Worm (Caenorhabditis elegans) whole organism, young adult: ENCODE measurements around the gene gtap-1.
A peak's percentile ranks its signal among the peaks of the same experiment; 100 is the strongest.

Experiments
- B0019.2 ChIP-seq: fragments of 200-800 bp; sonication (Bioruptor generic); conservative IDR thresholded peaks from 2 replicates; pipeline ENCODE4 v1.3.6; 2022; ENCODE audit warnings: missing genetic modification reagents, missing genetic modification characterization, missing compliant biosample characterization
- F10E7.11 ChIP-seq: sonication (generic microtip); optimal IDR thresholded peaks from 2 replicates; lab custom pipeline; 2017; ENCODE audit warnings: mild to moderate bottlenecking, missing genetic modification characterization, moderate library complexity, missing compliant biosample characterization
- F49E8.2 ChIP-seq: sonication (generic microtip); optimal IDR thresholded peaks from 3 replicates; lab custom pipeline; 2017; ENCODE audit warnings: missing genetic modification characterization, mild to moderate bottlenecking, missing compliant biosample characterization, antibody characterized with exemption, moderate library complexity; ENCODE audit not compliant: insufficient read depth
- F57C9.4 ChIP-seq: sonication (generic microtip); optimal IDR thresholded peaks from 2 replicates; lab custom pipeline; 2017; ENCODE audit warnings: mild to moderate bottlenecking, missing genetic modification characterization, missing compliant biosample characterization
- K12H6.12 ChIP-seq: fragments of 200-800 bp; sonication (Bioruptor generic); optimal IDR thresholded peaks from 2 replicates; lab custom pipeline; 2018; ENCODE audit warnings: mild to moderate bottlenecking, missing genetic modification characterization, missing compliant biosample characterization
- T07F8.4 ChIP-seq: sonication (generic microtip); optimal IDR thresholded peaks from 2 replicates; lab custom pipeline; 2016; ENCODE audit warnings: mild to moderate bottlenecking, missing genetic modification characterization, moderate library complexity, missing compliant biosample characterization
- T26A5.8 ChIP-seq: sonication (generic microtip); optimal IDR thresholded peaks from 2 replicates; lab custom pipeline; 2016; ENCODE audit warnings: missing genetic modification characterization, missing compliant biosample characterization
- Y67H2A.10 ChIP-seq: fragments of 200-800 bp; sonication (Bioruptor generic); conservative IDR thresholded peaks from 2 replicates; pipeline ENCODE4 v1.3.6; 2022; ENCODE audit warnings: missing genetic modification reagents, missing genetic modification characterization, missing compliant biosample characterization
- Y79H2A.3 ChIP-seq: fragments of 200-800 bp; sonication (Bioruptor generic); conservative IDR thresholded peaks from 2 replicates; pipeline ENCODE4 v1.3.6; 2022; ENCODE audit warnings: missing genetic modification reagents, missing genetic modification characterization, missing compliant biosample characterization
- ZK185.1 ChIP-seq: sonication (generic microtip); optimal IDR thresholded peaks from 2 replicates; lab custom pipeline; 2016; ENCODE audit warnings: mild to moderate bottlenecking, missing genetic modification characterization, missing compliant biosample characterization; ENCODE audit not compliant: poor library complexity, severe bottlenecking
- akir-1 ChIP-seq: fragments of 200-800 bp; sonication (Bioruptor generic); optimal IDR thresholded peaks from 2 replicates; lab custom pipeline; 2018; ENCODE audit warnings: mild to moderate bottlenecking, missing genetic modification characterization, moderate library complexity, missing compliant biosample characterization
- attf-3 ChIP-seq: fragments of 200-800 bp; sonication (Bioruptor generic); conservative IDR thresholded peaks from 2 replicates; pipeline ENCODE4 v1.3.6; 2022; ENCODE audit warnings: missing genetic modification reagents, missing genetic modification characterization, missing compliant biosample characterization
- attf-6 ChIP-seq: fragments of 200-800 bp; sonication (Bioruptor generic); IDR thresholded peaks from 2 replicates; pipeline ENCODE4 v1.3.6; 2022; ENCODE audit warnings: missing genetic modification reagents, missing genetic modification characterization, missing compliant biosample characterization
- bed-2 ChIP-seq: fragments of 200-800 bp; sonication (Bioruptor generic); IDR thresholded peaks from 2 replicates; pipeline ENCODE4 v1.3.6; 2022; ENCODE audit warnings: missing genetic modification reagents, missing genetic modification characterization, missing compliant biosample characterization
- ceh-40 ChIP-seq: fragments of 200-800 bp; sonication (Bioruptor generic); IDR thresholded peaks from 2 replicates; pipeline ENCODE4 v1.3.6; 2022; ENCODE audit warnings: missing genetic modification characterization, missing compliant biosample characterization
- die-1 ChIP-seq: sonication (generic microtip); optimal IDR thresholded peaks from 2 replicates; lab custom pipeline; 2016; ENCODE audit warnings: missing genotype, mild to moderate bottlenecking, missing genetic modification characterization, missing compliant biosample characterization
- dox-1 ChIP-seq: fragments of 200-800 bp; sonication (Bioruptor generic); IDR thresholded peaks from 2 replicates; pipeline ENCODE4 v1.3.6; 2022; ENCODE audit warnings: missing genetic modification reagents, missing genetic modification characterization, missing compliant biosample characterization
- efl-1 ChIP-seq: fragments of 150-350 bp; optimal IDR thresholded peaks from 2 replicates; lab custom pipeline; 2014; ENCODE audit warnings: missing biosample characterization, missing genetic modification reagents, missing genetic modification characterization
- egrh-3 ChIP-seq: fragments of 200-800 bp; sonication (Bioruptor generic); IDR thresholded peaks from 2 replicates; pipeline ENCODE4 v1.3.6; 2022; ENCODE audit warnings: missing genetic modification reagents, missing genetic modification characterization, missing compliant biosample characterization
- ekl-4 ChIP-seq: fragments of 200-800 bp; sonication (Bioruptor generic); IDR thresholded peaks from 2 replicates; pipeline ENCODE4 v1.3.6; 2022; ENCODE audit warnings: missing genetic modification reagents, missing genetic modification characterization, missing compliant biosample characterization
- fkh-3 ChIP-seq: sonication (generic microtip); optimal IDR thresholded peaks from 2 replicates; lab custom pipeline; 2016; ENCODE audit warnings: mild to moderate bottlenecking, missing genetic modification characterization, missing compliant biosample characterization
- hmg-20 ChIP-seq: fragments of 200-800 bp; sonication (Bioruptor generic); IDR thresholded peaks from 2 replicates; pipeline ENCODE4 v1.3.6; 2022; ENCODE audit warnings: missing genetic modification reagents, missing genetic modification characterization, missing compliant biosample characterization
- let-607 ChIP-seq, 2 experiments: fragments of 200-800 bp in 1 of 2; sonication (Bioruptor generic) in 1 of 2; sonication (generic microtip) in 1 of 2; optimal IDR thresholded peaks; 2 replicates each; lab custom pipeline; 2016 to 2018; ENCODE audit warnings: mild to moderate bottlenecking in 2 of 2, missing compliant biosample characterization in 2 of 2, missing genetic modification characterization in 2 of 2, moderate library complexity in 2 of 2, missing genotype in 1 of 2
- lin-26 ChIP-seq: fragments of 200-800 bp; sonication (Bioruptor generic); IDR thresholded peaks from 2 replicates; pipeline ENCODE4 v1.3.6; 2022; ENCODE audit warnings: missing genetic modification reagents, missing genetic modification characterization, missing compliant biosample characterization
- lir-1 ChIP-seq: fragments of 200-800 bp; sonication (Bioruptor generic); conservative IDR thresholded peaks from 2 replicates; pipeline ENCODE4 v1.3.6; 2022; ENCODE audit warnings: missing genetic modification reagents, missing genetic modification characterization, missing compliant biosample characterization
- lsy-27 ChIP-seq: sonication (generic microtip); optimal IDR thresholded peaks from 2 replicates; lab custom pipeline; 2017; ENCODE audit warnings: missing genetic modification characterization, mild to moderate bottlenecking, missing compliant biosample characterization, antibody characterized with exemption, missing genotype, borderline replicate concordance; ENCODE audit not compliant: insufficient read depth
- madf-10 ChIP-seq: sonication (generic microtip); optimal IDR thresholded peaks from 2 replicates; lab custom pipeline; 2016; ENCODE audit warnings: mild to moderate bottlenecking, missing genetic modification characterization, missing compliant biosample characterization
- madf-3 ChIP-seq: fragments of 200-800 bp; sonication (Bioruptor generic); IDR thresholded peaks from 2 replicates; pipeline ENCODE4 v1.3.6; 2022; ENCODE audit warnings: missing genetic modification reagents, missing genetic modification characterization, missing compliant biosample characterization
- madf-6 ChIP-seq: fragments of 200-800 bp; sonication (Bioruptor generic); IDR thresholded peaks from 2 replicates; pipeline ENCODE4 v1.3.6; 2022; ENCODE audit warnings: missing genetic modification reagents, missing genetic modification characterization, missing compliant biosample characterization
- mcd-1 ChIP-seq: fragments of 200-800 bp; sonication (Bioruptor generic); IDR thresholded peaks from 2 replicates; pipeline ENCODE4 v1.3.6; 2022; ENCODE audit warnings: missing genetic modification reagents, missing genetic modification characterization, missing compliant biosample characterization
- mes-4 ChIP-seq: sonication (generic microtip); optimal IDR thresholded peaks from 2 replicates; lab custom pipeline; 2016; ENCODE audit warnings: missing genotype, missing genetic modification characterization, missing compliant biosample characterization
- nfya-2 ChIP-seq: fragments of 200-800 bp; sonication (Bioruptor generic); IDR thresholded peaks from 2 replicates; pipeline ENCODE4 v1.3.6; 2022; ENCODE audit warnings: missing genetic modification reagents, missing genetic modification characterization, missing compliant biosample characterization
- nhr-120 ChIP-seq: fragments of 200-800 bp; sonication (Bioruptor generic); IDR thresholded peaks from 2 replicates; pipeline ENCODE4 v1.3.6; 2022; ENCODE audit warnings: missing genetic modification characterization, missing compliant biosample characterization
- nhr-80 ChIP-seq: sonication (generic microtip); optimal IDR thresholded peaks from 2 replicates; lab custom pipeline; 2016; ENCODE audit warnings: missing genetic modification characterization, missing compliant biosample characterization
- rcor-1 ChIP-seq: fragments of 200-800 bp; sonication (Bioruptor generic); IDR thresholded peaks from 2 replicates; pipeline ENCODE4 v1.3.6; 2022; ENCODE audit warnings: missing genetic modification reagents, missing genetic modification characterization, missing compliant biosample characterization
- sea-2 ChIP-seq: fragments of 200-800 bp; sonication (Bioruptor generic); IDR thresholded peaks from 2 replicates; pipeline ENCODE4 v1.3.6; 2022; ENCODE audit warnings: missing genetic modification characterization, missing compliant biosample characterization
- snpc-1.3 ChIP-seq: sonication (generic microtip); optimal IDR thresholded peaks from 2 replicates; lab custom pipeline; 2017; ENCODE audit warnings: missing genetic modification characterization, mild to moderate bottlenecking, missing compliant biosample characterization, antibody characterized with exemption, moderate library complexity, missing genotype, missing genetic modification reagents; ENCODE audit not compliant: insufficient read depth
- snpc-3.4 ChIP-seq: sonication (generic microtip); optimal IDR thresholded peaks from 2 replicates; lab custom pipeline; 2017; ENCODE audit warnings: missing genetic modification characterization, mild to moderate bottlenecking, missing compliant biosample characterization, antibody characterized with exemption, moderate library complexity, missing genotype, missing genetic modification reagents
- tbp1 ChIP-seq: fragments of 200-800 bp; sonication (Bioruptor generic); optimal IDR thresholded peaks from 2 replicates; lab custom pipeline; 2018; ENCODE audit warnings: mild to moderate bottlenecking, missing genetic modification characterization, missing compliant biosample characterization
- tbx-9 ChIP-seq: sonication (generic microtip); optimal IDR thresholded peaks from 2 replicates; lab custom pipeline; 2016; ENCODE audit warnings: borderline replicate concordance, missing genetic modification characterization, inconsistent platforms, missing compliant biosample characterization
- zfh-2 ChIP-seq: fragments of 200-800 bp; sonication (Bioruptor generic); conservative IDR thresholded peaks from 2 replicates; pipeline ENCODE4 v1.3.6; 2022; ENCODE audit warnings: missing genetic modification reagents, missing genetic modification characterization, missing compliant biosample characterization
- ztf-18 ChIP-seq: sonication (generic microtip); optimal IDR thresholded peaks from 2 replicates; lab custom pipeline; 2016; ENCODE audit warnings: missing genotype, mild to moderate bottlenecking, missing genetic modification characterization, missing compliant biosample characterization
- ztf-22 ChIP-seq: fragments of 200-800 bp; sonication (Bioruptor generic); optimal IDR thresholded peaks from 2 replicates; lab custom pipeline; 2018; ENCODE audit warnings: mild to moderate bottlenecking, missing genetic modification characterization, moderate library complexity, missing compliant biosample characterization
- ztf-25 ChIP-seq: fragments of 200-800 bp; sonication (Bioruptor generic); IDR thresholded peaks from 2 replicates; pipeline ENCODE4 v1.3.6; 2022; ENCODE audit warnings: missing genetic modification reagents, missing genetic modification characterization, missing compliant biosample characterization

Gene gtap-1

DNA sequence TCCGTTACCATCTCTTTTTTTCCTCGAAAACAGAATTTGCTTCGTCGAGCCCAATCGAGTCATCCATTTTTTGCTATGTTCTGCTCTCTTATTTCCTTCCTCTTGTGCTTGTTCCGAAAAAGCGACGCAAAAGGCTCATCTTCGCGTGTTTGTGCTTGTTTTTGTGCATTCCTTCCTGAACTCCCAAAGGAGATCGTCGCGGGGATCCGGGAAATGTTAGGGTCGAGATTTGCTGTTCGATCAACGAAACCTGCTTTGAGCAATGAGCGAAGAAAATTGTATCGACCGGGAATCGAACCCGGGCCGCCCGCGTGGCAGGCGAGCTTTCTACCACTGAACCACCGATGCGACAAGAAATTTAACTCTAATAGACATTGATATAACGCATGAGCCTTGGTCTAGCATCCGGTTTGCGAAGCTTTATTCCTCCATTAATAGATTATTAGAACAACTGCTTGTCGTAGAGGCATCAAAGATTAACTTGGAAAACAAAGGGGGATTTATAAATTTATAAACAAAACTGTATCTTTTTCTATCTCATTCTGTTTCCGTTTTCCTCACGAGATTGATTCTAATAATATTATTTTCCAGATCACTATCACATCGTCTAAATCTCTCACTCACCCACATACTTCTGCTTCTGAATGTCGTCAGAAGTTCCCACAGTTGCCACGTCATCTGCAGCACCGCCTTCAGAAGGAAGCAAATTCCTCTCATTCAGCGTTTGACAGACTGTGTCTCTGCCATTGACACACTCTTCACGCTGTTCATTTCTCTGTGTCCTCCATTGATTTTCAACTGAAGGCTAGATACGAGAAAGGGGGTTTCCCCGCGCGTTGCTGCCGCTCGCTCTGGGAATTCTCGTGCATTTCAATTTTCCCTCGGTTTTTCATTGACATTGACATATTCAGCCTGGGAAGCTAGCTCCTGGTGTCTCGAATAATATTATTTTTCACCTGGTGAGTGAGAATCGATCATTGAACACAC lies 50.8 kb downstream of the gtap-1 start, which contains the start of gene K05F1.6:
K05F1.6 (plus strand) TSS at position 586 of the 987 bp plus-strand sequence.
- TF ChIP-seq sea-2 (GFP tag; lab: Robert Waterston, UW) (no peak), ekl-4 (GFP tag; lab: Robert Waterston, UW) (peak; percentile 67; the same call in 1 of the 2 replicates), akir-1 (GFP tag; lab: Kevin White, UChicago) (no peak), F57C9.4 (tag; lab: Kevin White, UChicago) (no peak), madf-6 (GFP tag; lab: Robert Waterston, UW) (peak; percentile 69), nhr-120 (no peak), ZK185.1 (tag; lab: Kevin White, UChicago) (peak; percentile 60), madf-3 (GFP tag; lab: Robert Waterston, UW) (0 out of 2 replicates have a peak, but pooled peaks have one; percentile 43), ceh-40 (GFP tag; lab: Robert Waterston, UW) (0 out of 2 replicates have a peak, but pooled peaks have one; percentile 34), T26A5.8 (peak; percentile 83), mcd-1 (GFP tag; lab: Robert Waterston, UW) (peak; percentile 72), hmg-20 (GFP tag; lab: Robert Waterston, UW) (peak; percentile 18; the same call in 1 of the 2 replicates), F49E8.2 (tag; lab: Kevin White, UChicago) (peak; percentile 77), nhr-80 (tag; lab: Kevin White, UChicago) (peak; percentile 81), B0019.2 (0 out of 2 replicates have a peak, but pooled peaks have one; percentile 55), F10E7.11 (tag; lab: Kevin White, UChicago) (peak; percentile 75), Y79H2A.3 (GFP tag; lab: Robert Waterston, UW) (peak; percentile 64; the same call in 1 of the 2 replicates), zfh-2 (GFP tag; lab: Robert Waterston, UW) (no peak; the same call in 1 of the 2 replicates), Y67H2A.10 (GFP tag; lab: Robert Waterston, UW) (no peak), attf-6 (GFP tag; lab: Robert Waterston, UW) (peak; percentile 77; the same call in 1 of the 2 replicates), lir-1 (GFP tag; lab: Robert Waterston, UW) (0 out of 2 replicates have a peak, but pooled peaks have one; percentile 12), madf-10 (tag; lab: Kevin White, UChicago) (peak; percentile 70), bed-2 (peak; percentile 61; the same call in 1 of the 2 replicates), let-607 (tag; optimal IDR thresholded peaks at IDR 0.05; lab: Kevin White, UChicago) (peak; percentile 40 to 65), mes-4 (tag; lab: Kevin White, UChicago) (peak; percentile 76), K12H6.12 (tag; lab: Kevin White, UChicago) (peak; percentile 69), snpc-3.4 (tag; lab: Kevin White, UChicago) (peak; percentile 84), fkh-3 (tag; lab: Kevin White, UChicago) (peak; percentile 66), tbx-9 (tag; lab: Kevin White, UChicago) (no peak), egrh-3 (GFP tag; lab: Robert Waterston, UW) (peak; percentile 49; the same call in 1 of the 2 replicates), nfya-2 (GFP tag; lab: Robert Waterston, UW) (0 out of 2 replicates have a peak, but pooled peaks have one; percentile 23), lsy-27 (tag; lab: Kevin White, UChicago) (peak; percentile 90), die-1 (tag; lab: Kevin White, UChicago) (peak; percentile 90), ztf-18 (tag; lab: Kevin White, UChicago) (peak; percentile 81), ztf-25 (GFP tag; lab: Robert Waterston, UW) (peak; percentile 88; the same call in 1 of the 2 replicates), snpc-1.3 (tag; lab: Kevin White, UChicago) (peak; percentile 59), rcor-1 (GFP tag; lab: Robert Waterston, UW) (peak; percentile 82), tbp1 (peak; percentile 95), lin-26 (peak; percentile 95), T07F8.4 (tag; lab: Kevin White, UChicago) (peak; percentile 84), attf-3 (GFP tag; lab: Robert Waterston, UW) (peak; percentile 48; the same call in 1 of the 2 replicates), ztf-22 (GFP tag; lab: Kevin White, UChicago) (peak; percentile 12), efl-1 (GFP tag; lab: Kevin White, UChicago) (no peak), dox-1 (GFP tag; lab: Robert Waterston, UW) (peak; percentile 89)
